Worm (Caenorhabditis elegans) whole organism, L3 larva: Measurements from ENCODE around the gene sptf-2.

Experiments
- lin-39 ChIP-seq: fragments of 150-350 bp; optimal IDR thresholded peaks from 2 replicates; lab custom pipeline; 2018; ENCODE audit warnings: missing biosample characterization, missing genetic modification reagents, missing genetic modification characterization
- nhr-23 ChIP-seq: fragments of 150-350 bp; optimal IDR thresholded peaks from 2 replicates; lab custom pipeline; 2014; ENCODE audit warnings: missing biosample characterization, missing genetic modification reagents, missing genetic modification characterization
- nhr-25 ChIP-seq: sonication (generic microtip); optimal IDR thresholded peaks from 2 replicates; lab custom pipeline; 2017; ENCODE audit warnings: missing biosample characterization, missing genetic modification characterization
- pqm-1 ChIP-seq: fragments of 150-350 bp; optimal IDR thresholded peaks from 2 replicates; lab custom pipeline; 2017; ENCODE audit warnings: missing biosample characterization, missing genetic modification characterization, inconsistent platforms
- snpc-4 ChIP-seq: fragments of 150-350 bp; optimal IDR thresholded peaks from 2 replicates; lab custom pipeline; 2014; ENCODE audit warnings: missing biosample characterization, missing genetic modification characterization

The sptf-2 gene

DNA sequence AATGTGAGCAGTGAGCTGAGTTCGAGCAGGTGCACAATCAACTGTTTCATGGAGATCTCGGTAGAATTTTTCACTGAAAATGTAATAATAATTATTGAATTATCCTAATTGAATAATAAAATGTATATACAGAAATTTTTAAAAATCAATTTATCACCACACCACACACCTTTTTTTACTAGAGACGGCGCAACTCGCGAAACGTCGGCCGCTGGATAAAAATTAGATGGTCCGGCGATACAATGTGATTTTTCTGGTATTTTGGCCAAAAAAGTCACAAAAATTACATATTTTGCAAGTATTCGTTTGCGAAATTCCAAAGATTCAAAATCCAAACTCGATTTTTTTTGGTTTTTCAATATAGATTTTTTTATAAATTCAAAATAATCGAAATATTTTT is 45.6 kb downstream of the sptf-2 start:
- TF ChIP-seq snpc-4 (tag; lab: Kevin White, UChicago) (peak; percentile 14), lin-39 (no peak)
- TF ChIP-seq, all 47 proteins: peak for 1

DNA sequence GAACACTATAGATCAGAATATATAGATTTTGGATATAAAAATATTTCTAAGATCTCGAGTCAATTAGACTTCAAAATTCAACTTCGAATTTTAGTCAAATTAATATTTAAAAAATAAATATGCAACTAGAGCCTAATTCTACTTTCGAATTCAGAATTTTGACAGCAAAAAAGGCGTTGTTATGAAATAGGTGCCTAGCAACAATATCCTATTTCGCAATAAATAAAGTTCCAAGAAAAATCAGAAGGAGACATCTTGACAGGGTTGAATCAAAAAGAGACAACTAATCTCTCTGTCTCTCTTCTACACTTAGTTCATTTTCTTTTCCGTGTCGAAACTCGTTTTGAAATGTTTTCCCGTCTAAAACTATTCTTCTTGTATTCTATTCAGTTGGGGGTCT is 50.1 kb downstream of the sptf-2 start:
- TF ChIP-seq nhr-23 (peak; percentile 17), pqm-1 (no peak), nhr-25 (peak; percentile 1)
- TF ChIP-seq, all 47 proteins: peak for 2
